Fruit fly (Drosophila melanogaster): ENCODE measurements around the gene Ndc1.

Ndc1 gene

DNA sequence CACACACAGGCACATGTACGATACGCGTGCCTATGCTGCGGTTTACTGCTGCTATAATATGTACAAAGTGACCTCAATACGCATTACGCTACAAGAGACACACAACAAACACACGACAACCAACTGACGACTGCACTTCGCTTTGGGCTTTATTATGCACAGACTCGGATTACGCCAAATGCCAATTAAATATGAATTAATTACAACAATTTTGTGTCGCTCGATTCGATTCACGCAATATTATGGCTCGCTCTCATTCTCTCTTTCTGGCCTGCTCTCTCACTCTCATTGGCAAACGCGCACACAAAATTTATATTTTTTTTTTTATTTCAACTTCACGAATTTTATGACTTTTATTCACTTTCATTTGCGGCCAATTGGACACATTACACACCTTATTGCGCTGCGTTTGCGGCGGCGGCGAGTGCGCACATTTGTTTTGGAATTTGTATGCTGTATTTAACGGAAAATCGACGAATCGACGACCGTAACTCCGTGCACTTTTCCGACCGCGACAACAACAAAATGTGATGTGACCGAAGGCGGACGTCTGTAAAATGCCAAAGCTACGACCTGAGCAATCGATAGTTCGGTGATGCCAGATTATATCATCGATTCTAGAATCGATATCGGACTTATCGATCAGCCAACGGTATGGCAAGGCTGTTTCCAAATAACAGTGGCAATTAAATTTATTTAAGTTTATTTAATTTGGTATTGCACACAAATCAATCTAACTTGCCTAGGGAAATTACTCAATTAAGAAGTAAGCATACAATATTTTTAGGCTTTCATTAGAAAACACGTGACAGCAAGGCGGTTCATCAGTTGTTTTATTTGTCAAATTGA lies 1.5 kb upstream of the Ndc1 start, which contains the start of the genes sba and CG31141:
Gene sba (minus strand): TSS at position 472 of the 849 bp plus-strand sequence.
Gene CG31141 (plus strand): TSS at position 799 of the 849 bp plus-strand sequence.
- no peak for TF ChIP-seq noc (tag; optimal IDR thresholded peaks at IDR 0.05)

DNA sequence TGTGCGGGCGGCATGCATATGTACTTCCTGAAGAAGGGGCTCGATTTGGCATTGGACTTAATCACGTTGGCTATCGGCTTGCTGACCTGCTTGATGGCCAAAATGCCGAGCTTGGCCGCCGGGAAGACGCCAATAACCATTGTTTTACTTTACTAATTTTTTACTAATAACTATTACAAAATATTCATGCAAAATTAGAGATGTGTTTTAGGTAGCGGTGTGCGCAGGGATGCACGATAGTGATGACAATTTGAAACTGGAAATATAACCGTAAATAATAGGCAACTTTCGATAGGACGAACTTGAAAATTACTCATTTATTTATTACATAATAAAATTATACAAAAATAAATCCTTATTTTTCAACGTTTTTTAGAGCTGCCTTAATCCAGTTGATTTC lies 3.2 kb downstream of the Ndc1 start, which contains the start of gene CG13601:
Gene CG13601 (minus strand): TSS at position 206 of the 400 bp plus-strand sequence.
- TF ChIP-seq noc (tag; optimal IDR thresholded peaks at IDR 0.05), result no peak

DNA sequence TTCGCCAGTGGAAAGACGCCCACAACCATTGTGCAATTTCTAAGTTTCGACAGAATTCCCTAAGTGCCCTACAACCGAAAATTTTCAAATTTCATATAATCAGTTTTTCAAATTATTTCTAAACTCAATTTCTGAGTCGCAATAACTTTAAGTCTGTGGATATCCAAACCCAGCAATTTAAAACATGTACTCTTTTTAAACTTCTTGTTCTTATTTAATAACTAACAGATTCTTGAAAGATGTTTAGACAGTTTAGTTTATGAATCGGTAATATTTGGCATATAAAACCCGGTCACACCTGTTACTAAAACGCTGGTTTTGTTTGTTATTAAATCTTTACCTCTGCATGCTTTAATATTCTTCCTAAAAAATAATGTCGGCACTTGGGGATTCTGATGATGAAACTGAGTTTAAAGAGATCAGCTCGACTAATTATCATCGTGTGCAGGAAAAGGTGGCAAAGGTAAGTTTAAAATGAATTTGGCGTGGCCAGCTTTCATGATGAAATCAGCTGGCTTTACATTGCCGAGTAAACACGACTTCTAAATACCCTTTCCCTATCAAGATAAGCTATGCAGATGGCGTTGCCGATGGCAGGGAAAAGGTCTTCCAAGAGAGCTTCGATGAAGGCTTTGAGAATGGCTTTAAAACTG lies 4.9 kb downstream of the Ndc1 start, which contains the start of the genes CG43998, CG43999 and CG31142:
Gene CG43998 (minus strand): TSS at position 51 of the 653 bp plus-strand sequence.
Gene CG43999 (minus strand): TSS at position 51 of the 653 bp plus-strand sequence.
Gene CG31142 (plus strand): TSS at position 294 of the 653 bp plus-strand sequence.
- no peak for TF ChIP-seq noc (tag; optimal IDR thresholded peaks at IDR 0.05)

DNA sequence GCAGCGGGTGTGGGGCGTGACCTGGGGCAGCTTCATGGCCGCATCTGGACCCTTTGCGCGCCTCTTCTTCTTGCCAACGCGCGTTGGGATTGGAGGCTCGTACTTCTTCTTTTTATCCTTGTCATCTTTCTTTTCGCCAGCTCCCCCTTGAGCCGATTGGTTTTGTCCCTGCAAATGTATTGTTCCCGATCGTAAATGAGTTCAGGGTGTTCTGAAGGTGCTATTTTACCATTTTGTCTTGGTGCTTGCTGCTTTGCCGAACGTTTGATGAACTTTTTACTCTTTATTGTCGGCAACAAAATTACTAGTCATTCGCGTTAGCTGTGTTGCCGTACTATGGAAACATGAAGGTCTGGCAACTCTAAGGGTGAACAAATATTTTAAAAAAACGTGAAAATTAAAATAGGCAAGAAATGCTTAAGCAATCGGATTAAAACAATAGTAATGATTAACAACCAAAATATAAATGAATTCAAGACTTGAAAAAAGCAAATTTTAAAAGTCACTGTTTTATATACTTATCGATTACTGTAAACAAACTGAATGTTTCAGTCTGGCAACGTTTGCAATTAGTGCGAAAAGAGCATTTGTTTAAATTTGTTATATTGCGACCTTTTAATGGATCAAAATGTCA lies 7.0 kb downstream of the Ndc1 start, which contains the start of the genes Rpt2 and CG13599:
Gene Rpt2 (minus strand): TSS at position 464 of the 634 bp plus-strand sequence.
Gene CG13599 (plus strand): TSS at position 545 of the 634 bp plus-strand sequence.
- no peak for TF ChIP-seq noc (tag; optimal IDR thresholded peaks at IDR 0.05)

DNA sequence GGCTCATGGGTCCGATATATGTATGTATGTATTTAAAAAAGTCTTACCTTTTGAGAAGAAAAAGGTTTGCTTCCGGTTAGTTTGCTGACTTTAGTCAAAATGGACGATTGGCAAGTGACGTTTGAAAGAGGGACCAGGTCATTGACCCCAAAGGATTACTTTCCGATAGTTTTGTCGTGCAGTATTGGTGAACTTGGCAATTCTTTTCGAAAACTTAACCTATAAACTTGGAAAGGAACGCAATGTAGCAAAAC lies 9.2 kb downstream of the Ndc1 start, which contains the start of gene RpS19b:
Gene RpS19b (minus strand): TSS at position 101 of the 254 bp plus-strand sequence.
- no peak for TF ChIP-seq noc (tag; optimal IDR thresholded peaks at IDR 0.05)

DNA sequence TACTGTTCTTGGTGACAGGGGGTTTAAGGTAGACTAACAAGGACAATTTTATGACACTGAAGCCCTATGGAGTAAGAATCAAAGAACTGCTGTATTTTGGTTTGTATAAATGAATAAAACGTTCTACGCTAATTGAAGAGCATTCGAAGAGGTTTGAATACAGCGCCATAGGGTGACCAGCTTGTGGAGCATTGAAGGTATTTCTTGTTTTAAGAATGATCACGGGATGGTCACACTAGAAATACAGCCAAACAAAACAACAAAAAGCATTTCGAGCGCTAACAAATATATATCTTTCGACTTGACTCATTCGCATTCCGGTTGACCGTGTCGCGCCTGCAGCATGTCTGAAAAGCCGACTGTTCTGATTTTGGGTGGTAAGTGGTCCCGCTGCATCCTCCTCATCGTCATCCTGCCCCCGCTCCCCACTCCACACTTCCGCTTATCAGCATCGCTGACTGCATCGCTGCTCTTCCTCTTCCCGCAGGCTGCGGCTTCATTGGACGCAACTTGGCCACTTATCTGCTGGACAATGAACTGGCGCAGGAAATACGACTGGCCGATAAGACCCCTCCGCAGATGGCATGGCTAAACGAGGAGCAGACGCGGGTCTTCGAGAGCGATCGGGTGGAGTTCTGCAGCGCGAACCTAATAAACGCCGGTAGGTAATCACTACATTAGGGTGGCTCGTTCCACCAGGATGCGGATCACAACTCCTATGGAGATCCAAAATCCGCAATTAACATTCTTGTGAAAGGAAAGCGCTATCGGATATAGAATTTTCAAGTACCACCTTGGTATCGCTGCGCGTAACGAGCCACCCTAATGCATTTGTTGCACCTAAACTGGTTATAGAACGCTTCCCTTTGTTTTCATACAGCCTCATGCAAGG lies 9.7 kb downstream of the Ndc1 start, which contains the start of gene CG5854:
Gene CG5854 (plus strand): TSS at position 229 of the 892 bp plus-strand sequence.
- peak; percentile 47 for TF ChIP-seq noc (tag; optimal IDR thresholded peaks at IDR 0.05)

dm6 chr3R:23938564-23939122 lies 14.4 kb downstream of the Ndc1 start:
- no peak for TF ChIP-seq noc (tag; optimal IDR thresholded peaks at IDR 0.05)

DNA sequence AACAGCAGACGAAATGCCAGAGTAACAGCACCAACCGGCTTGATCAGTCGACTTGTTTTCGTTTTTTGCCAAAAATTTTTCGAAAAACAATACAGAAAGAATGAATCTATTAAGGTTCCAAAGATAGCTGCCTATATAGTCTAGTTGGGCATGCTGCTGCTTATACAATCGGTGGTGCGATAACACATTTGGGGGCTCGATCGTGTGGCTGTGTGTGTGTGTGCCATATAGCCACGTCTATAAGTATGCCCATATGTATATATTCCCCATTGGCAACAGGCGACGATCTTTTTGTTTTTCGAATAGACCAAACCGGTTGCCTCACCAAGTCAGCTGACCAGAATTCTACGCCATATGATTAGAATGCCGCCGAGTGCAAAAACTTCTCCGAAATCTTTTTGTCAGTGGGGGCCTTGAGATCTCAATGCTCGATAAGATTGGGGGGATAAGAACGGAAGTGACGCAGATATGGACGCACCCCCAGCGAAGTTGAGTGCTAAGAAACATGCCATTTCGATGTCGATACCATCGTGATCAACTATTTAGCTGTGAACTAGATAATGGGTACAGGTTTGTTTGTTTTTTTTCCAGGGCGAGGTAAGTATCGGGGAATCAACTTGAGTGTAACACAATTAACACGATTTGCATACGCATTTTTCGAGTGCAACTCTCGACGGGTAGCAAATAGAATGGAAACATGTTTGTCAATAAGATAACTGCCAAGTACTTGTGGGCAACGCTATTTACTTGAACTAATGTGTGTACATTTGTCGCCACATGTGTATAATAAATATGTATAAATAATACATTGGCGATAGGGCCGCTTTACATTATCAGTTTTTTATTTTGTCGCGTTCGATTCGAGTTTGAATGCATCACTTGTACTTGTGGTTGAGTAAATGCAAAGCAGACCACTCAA lies 16.0 kb downstream of the Ndc1 start:
- TF ChIP-seq noc (tag; optimal IDR thresholded peaks at IDR 0.05), result no peak

- no peak for TF ChIP-seq noc (tag; optimal IDR thresholded peaks at IDR 0.05)
Measured at dm6 chr3R:23940840-23941364, 16.7 kb downstream of the Ndc1 start.

- TF ChIP-seq noc (tag; optimal IDR thresholded peaks at IDR 0.05), result peak; percentile 37
Measured at dm6 chr3R:23941643-23942424, 17.6 kb downstream of the Ndc1 start.

- TF ChIP-seq noc (tag; optimal IDR thresholded peaks at IDR 0.05), result no peak
Measured at dm6 chr3R:23942550-23942949, 18.4 kb downstream of the Ndc1 start.

DNA sequence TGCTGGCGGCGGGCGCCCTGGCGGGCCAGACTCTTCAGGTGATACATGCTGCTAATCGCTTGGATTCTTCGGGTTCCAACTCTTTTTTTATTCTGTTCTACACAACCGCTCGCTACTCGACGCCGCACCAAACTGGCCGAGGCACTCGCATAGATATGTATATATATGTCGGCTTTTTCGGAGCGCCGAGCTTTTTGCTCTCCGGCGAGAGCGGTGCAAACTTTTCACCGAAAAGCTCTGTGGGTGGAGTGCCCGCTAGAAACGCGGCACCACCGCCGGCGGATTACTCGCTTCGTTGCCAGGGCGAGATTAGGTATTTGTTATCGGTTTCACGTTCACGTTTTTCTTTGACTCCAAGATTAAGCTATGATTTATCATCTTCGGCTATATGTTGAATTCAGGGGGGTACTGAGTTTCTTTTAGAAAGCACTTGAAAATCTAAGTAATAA lies 18.8 kb downstream of the Ndc1 start, which contains the start of gene Gdh:
Gene Gdh (minus strand): TSS at position 137 of the 449 bp plus-strand sequence.
- peak; percentile 59 for TF ChIP-seq noc (tag; optimal IDR thresholded peaks at IDR 0.05)

Measured in whole organism, larva.